Fruit fly (Drosophila melanogaster) whole organism, pupa: ENCODE measurements around the gene eIF3h.

ENCODE experiments used
- CG13204 ChIP-seq: fragments of 200-800 bp; sonication (Bioruptor generic); optimal IDR thresholded peaks from 2 replicates; lab custom pipeline; 2018; ENCODE audit warnings: missing biosample characterization, mild to moderate bottlenecking, missing genetic modification characterization, moderate library complexity
- CG15710 ChIP-seq: fragments of 200-800 bp; sonication (Bioruptor generic); optimal IDR thresholded peaks from 2 replicates; lab custom pipeline; 2018; ENCODE audit warnings: missing biosample characterization, mild to moderate bottlenecking, missing genetic modification characterization, moderate library complexity
- CG17806 ChIP-seq: fragments of 200-800 bp; sonication (Bioruptor generic); optimal IDR thresholded peaks from 2 replicates; lab custom pipeline; 2018; ENCODE audit warnings: missing biosample characterization, mild to moderate bottlenecking, missing genetic modification characterization, moderate library complexity
- CG32121 ChIP-seq: fragments of 200-800 bp; sonication (Bioruptor generic); IDR thresholded peaks from 2 replicates; pipeline ENCODE4 v1.3.6; 2022; ENCODE audit warnings: missing biosample characterization, missing genetic modification characterization
- CG34367 ChIP-seq: fragments of 200-800 bp; sonication (Bioruptor generic); optimal IDR thresholded peaks from 2 replicates; lab custom pipeline; 2018; ENCODE audit warnings: missing biosample characterization, mild to moderate bottlenecking, missing genetic modification characterization
- CG8159 ChIP-seq: fragments of 200-800 bp; sonication (Bioruptor generic); optimal IDR thresholded peaks from 3 replicates; lab custom pipeline; 2018; ENCODE audit warnings: missing biosample characterization, mild to moderate bottlenecking, missing genetic modification characterization, moderate library complexity
- EcR ChIP-seq: fragments of 200-800 bp; sonication (Bioruptor generic); optimal IDR thresholded peaks from 3 replicates; lab custom pipeline; 2019; ENCODE audit warnings: missing biosample characterization, missing genetic modification characterization, mild to moderate bottlenecking, moderate library complexity, missing genetic modification reagents
- Pif1A ChIP-seq: fragments of 200-800 bp; sonication (Bioruptor generic); optimal IDR thresholded peaks from 3 replicates; lab custom pipeline; 2016; ENCODE audit warnings: missing biosample characterization, missing genetic modification characterization
- fd96Ca ChIP-seq: fragments of 200-800 bp; sonication (Bioruptor generic); IDR thresholded peaks from 3 replicates; pipeline ENCODE4 v1.3.6; 2022; ENCODE audit warnings: missing biosample characterization, missing genetic modification characterization
- rn ChIP-seq: fragments of 200-800 bp; sonication (Bioruptor generic); IDR thresholded peaks from 2 replicates; pipeline ENCODE4 v1.3.6; 2022; ENCODE audit warnings: missing biosample characterization, missing genetic modification characterization

dm6 chr2L:5096761-5097160, 43.9 kb upstream of the eIF3h start:
- TF ChIP-seq EcR (no peak), CG8159 (tag; lab: Kevin White, UChicago) (no peak), Pif1A (GFP tag; lab: Kevin White, UChicago) (no peak), CG32121 (GFP tag; lab: Robert Waterston, UW) (no peak), CG13204 (GFP tag; lab: Kevin White, UChicago) (no peak), fd96Ca (GFP tag; lab: Robert Waterston, UW) (no peak), rn (GFP tag; lab: Robert Waterston, UW) (no peak), CG34367 (no peak), CG15710 (no peak), CG17806 (tag; lab: Kevin White, UChicago) (no peak)
